Fruit fly (Drosophila melanogaster) whole organism, embryonic: Measurements from ENCODE around the gene Cap-H2.
A peak's percentile ranks its signal among the peaks of the same experiment; 100 is the strongest.

Source experiments
- BEAF-32 ChIP-seq: fragments of 200-800 bp; sonication (Bioruptor generic); optimal IDR thresholded peaks from 3 replicates; lab custom pipeline; 2017; ENCODE audit warnings: missing biosample characterization, missing genetic modification characterization, mild to moderate bottlenecking, moderate library complexity, missing genetic modification reagents
- BtbVII ChIP-seq: fragments of 200-800 bp; sonication (Bioruptor generic); optimal IDR thresholded peaks from 3 replicates; lab custom pipeline; 2017; ENCODE audit warnings: missing biosample characterization, mild to moderate bottlenecking, missing genetic modification characterization
- CG10366 ChIP-seq: fragments of 200-800 bp; sonication (Bioruptor generic); IDR thresholded peaks from 2 replicates; pipeline ENCODE4 v1.3.6; 2022; ENCODE audit warnings: missing biosample characterization, missing genetic modification characterization
- CG10431 ChIP-seq: fragments of 200-800 bp; sonication (Bioruptor generic); optimal IDR thresholded peaks from 3 replicates; lab custom pipeline; 2018; ENCODE audit warnings: missing biosample characterization, mild to moderate bottlenecking, missing genetic modification characterization
- CG11247 ChIP-seq: fragments of 200-800 bp; sonication (Bioruptor generic); IDR thresholded peaks from 2 replicates; pipeline ENCODE4 v1.3.6; 2022; ENCODE audit warnings: missing biosample characterization, missing genetic modification characterization
- CG11456 ChIP-seq: fragments of 200-800 bp; sonication (Bioruptor generic); IDR thresholded peaks from 3 replicates; pipeline ENCODE4 v1.3.6; 2022; ENCODE audit warnings: missing biosample characterization, missing genetic modification characterization
- CG12659 ChIP-seq: fragments of 200-800 bp; sonication (Bioruptor generic); optimal IDR thresholded peaks from 3 replicates; lab custom pipeline; 2017; ENCODE audit warnings: mild to moderate bottlenecking, missing biosample characterization, missing genetic modification reagents, missing genetic modification characterization
- CG13287 ChIP-seq: fragments of 200-800 bp; sonication (Bioruptor generic); IDR thresholded peaks from 2 replicates; pipeline ENCODE4 v1.3.6; 2022; ENCODE audit warnings: missing biosample characterization, missing genetic modification characterization; ENCODE audit not compliant: partially characterized antibody
- CG14441 ChIP-seq: fragments of 200-800 bp; sonication (Bioruptor generic); IDR thresholded peaks from 2 replicates; pipeline ENCODE4 v1.3.6; 2022; ENCODE audit warnings: missing biosample characterization, missing genetic modification characterization
- CG15269 ChIP-seq: fragments of 200-800 bp; sonication (Bioruptor generic); optimal IDR thresholded peaks from 2 replicates; lab custom pipeline; 2018; ENCODE audit warnings: missing biosample characterization, mild to moderate bottlenecking, missing genetic modification characterization, moderate library complexity
- CG15514 ChIP-seq: fragments of 200-800 bp; sonication (Bioruptor generic); optimal IDR thresholded peaks from 3 replicates; lab custom pipeline; 2017; ENCODE audit warnings: missing biosample characterization, missing genetic modification characterization, mild to moderate bottlenecking, moderate library complexity, missing genetic modification reagents
- CG16813 ChIP-seq: fragments of 200-800 bp; sonication (Bioruptor generic); IDR thresholded peaks from 3 replicates; pipeline ENCODE4 v1.3.6; 2022; ENCODE audit warnings: missing biosample characterization, missing genetic modification characterization; ENCODE audit not compliant: partially characterized antibody
- CG18262 ChIP-seq: fragments of 200-800 bp; optimal IDR thresholded peaks from 3 replicates; lab custom pipeline; 2019; ENCODE audit warnings: missing biosample characterization, mild to moderate bottlenecking, missing genetic modification characterization, moderate library complexity
- CG18476 ChIP-seq: fragments of 200-800 bp; sonication (Bioruptor generic); optimal IDR thresholded peaks from 2 replicates; lab custom pipeline; 2016; ENCODE audit warnings: missing biosample characterization, mild to moderate bottlenecking, missing genetic modification characterization
- CG18619 ChIP-seq: fragments of 200-800 bp; sonication (Bioruptor generic); optimal IDR thresholded peaks from 3 replicates; lab custom pipeline; 2017; ENCODE audit warnings: missing biosample characterization, mild to moderate bottlenecking, missing genetic modification characterization
- CG2712 ChIP-seq: fragments of 200-800 bp; optimal IDR thresholded peaks from 3 replicates; lab custom pipeline; 2019; ENCODE audit warnings: missing biosample characterization, mild to moderate bottlenecking, missing genetic modification characterization, moderate library complexity
- CG30403 ChIP-seq: fragments of 200-800 bp; sonication (Bioruptor generic); optimal IDR thresholded peaks from 3 replicates; lab custom pipeline; 2016; ENCODE audit warnings: missing biosample characterization, missing genetic modification characterization
- CG34422 ChIP-seq: fragments of 200-800 bp; sonication (Bioruptor generic); IDR thresholded peaks from 3 replicates; pipeline ENCODE4 v1.3.6; 2022; ENCODE audit warnings: missing biosample characterization, missing genetic modification characterization
- CG42726 ChIP-seq: fragments of 200-800 bp; sonication (Bioruptor generic); IDR thresholded peaks from 2 replicates; pipeline ENCODE4 v1.3.6; 2022; ENCODE audit warnings: missing biosample characterization, missing genetic modification characterization; ENCODE audit not compliant: partially characterized antibody
- CG4424 ChIP-seq: fragments of 200-800 bp; sonication (Bioruptor generic); optimal IDR thresholded peaks from 3 replicates; lab custom pipeline; 2016; ENCODE audit warnings: missing biosample characterization, missing genetic modification characterization
- CG8388 ChIP-seq: fragments of 200-800 bp; sonication (Bioruptor generic); optimal IDR thresholded peaks from 2 replicates; lab custom pipeline; 2019; ENCODE audit warnings: missing biosample characterization, mild to moderate bottlenecking, missing genetic modification characterization, moderate library complexity
- CG9215 ChIP-seq: fragments of 200-800 bp; sonication (Bioruptor generic); IDR thresholded peaks from 2 replicates; pipeline ENCODE4 v1.3.6; 2022; ENCODE audit warnings: missing biosample characterization, missing genetic modification characterization
- CG9609 ChIP-seq: fragments of 200-800 bp; sonication (Bioruptor generic); optimal IDR thresholded peaks from 3 replicates; lab custom pipeline; 2016; ENCODE audit warnings: missing biosample characterization, missing genetic modification characterization
- Chrac-16 ChIP-seq: fragments of 200-800 bp; sonication (Bioruptor generic); optimal IDR thresholded peaks from 3 replicates; lab custom pipeline; 2016; ENCODE audit warnings: missing biosample characterization, missing genetic modification characterization
- Drgx ChIP-seq: fragments of 200-800 bp; sonication (Bioruptor generic); IDR thresholded peaks from 2 replicates; pipeline ENCODE4 v1.3.6; 2022; ENCODE audit warnings: missing biosample characterization, missing genetic modification characterization
- Ets97D ChIP-seq: fragments of 200-800 bp; sonication (Bioruptor generic); optimal IDR thresholded peaks from 3 replicates; lab custom pipeline; 2016; ENCODE audit warnings: missing biosample characterization, missing genetic modification characterization
- HLH3B ChIP-seq: fragments of 200-800 bp; sonication (Bioruptor generic); IDR thresholded peaks from 2 replicates; pipeline ENCODE4 v1.3.6; 2022; ENCODE audit warnings: missing biosample characterization, missing genetic modification characterization
- Hr3 ChIP-seq: fragments of 200-800 bp; sonication (Bioruptor generic); optimal IDR thresholded peaks from 3 replicates; lab custom pipeline; 2016; ENCODE audit warnings: missing biosample characterization, missing genetic modification characterization
- MBD-R2 ChIP-seq: fragments of 200-800 bp; sonication (Bioruptor generic); IDR thresholded peaks from 2 replicates; pipeline ENCODE4 v1.3.6; 2022; ENCODE audit warnings: missing biosample characterization, missing genetic modification characterization
- Myb ChIP-seq: fragments of 200-800 bp; sonication (Bioruptor generic); optimal IDR thresholded peaks from 2 replicates; lab custom pipeline; 2016; ENCODE audit warnings: missing biosample characterization, missing genetic modification characterization
- Side ChIP-seq: fragments of 200-800 bp; sonication (Bioruptor generic); optimal IDR thresholded peaks from 2 replicates; lab custom pipeline; 2016; ENCODE audit warnings: missing biosample characterization, missing genetic modification characterization
- Sox100B ChIP-seq: fragments of 200-800 bp; sonication (Bioruptor generic); optimal IDR thresholded peaks from 3 replicates; lab custom pipeline; 2018; ENCODE audit warnings: missing biosample characterization, mild to moderate bottlenecking, missing genetic modification characterization
- Sox102F ChIP-seq: fragments of 200-800 bp; sonication (Bioruptor generic); optimal IDR thresholded peaks from 2 replicates; lab custom pipeline; 2018; ENCODE audit warnings: missing biosample characterization, mild to moderate bottlenecking, missing genetic modification characterization, moderate library complexity
- ci ChIP-seq: fragments of 200-800 bp; sonication (Bioruptor generic); IDR thresholded peaks from 3 replicates; pipeline ENCODE4 v1.3.6; 2022; ENCODE audit warnings: missing biosample characterization, missing genetic modification characterization
- croc ChIP-seq: fragments of 200-800 bp; sonication (Bioruptor generic); conservative IDR thresholded peaks from 3 replicates; pipeline ENCODE4 v1.3.6; 2022; ENCODE audit warnings: missing biosample characterization, missing genetic modification characterization
- cwo ChIP-seq: fragments of 200-800 bp; sonication (Bioruptor generic); optimal IDR thresholded peaks from 3 replicates; lab custom pipeline; 2017; ENCODE audit warnings: missing biosample characterization, missing genetic modification characterization, mild to moderate bottlenecking, moderate library complexity, missing genetic modification reagents
- dm ChIP-seq: fragments of 200-800 bp; sonication (Bioruptor generic); optimal IDR thresholded peaks from 3 replicates; lab custom pipeline; 2016; ENCODE audit warnings: missing biosample characterization, missing genetic modification characterization
- en ChIP-seq: fragments of 200-800 bp; sonication (Bioruptor generic); optimal IDR thresholded peaks from 2 replicates; lab custom pipeline; 2016; ENCODE audit warnings: missing biosample characterization, missing genetic modification characterization
- fd64A ChIP-seq: fragments of 200-800 bp; sonication (Bioruptor generic); optimal IDR thresholded peaks from 3 replicates; lab custom pipeline; 2018; ENCODE audit warnings: missing biosample characterization, mild to moderate bottlenecking, missing genetic modification characterization
- fru ChIP-seq: fragments of >200 bp; optimal IDR thresholded peaks from 2 replicates; lab custom pipeline; 2017
- gt ChIP-seq: fragments of 200-800 bp; sonication (Bioruptor generic); IDR thresholded peaks from 2 replicates; pipeline ENCODE4 v1.3.6; 2022; ENCODE audit warnings: missing biosample characterization, missing genetic modification characterization
- kay ChIP-seq: fragments of 200-800 bp; sonication (Bioruptor generic); optimal IDR thresholded peaks from 2 replicates; lab custom pipeline; 2016; ENCODE audit warnings: missing biosample characterization, missing genetic modification characterization
- knrl ChIP-seq: fragments of 200-800 bp; sonication (Bioruptor generic); IDR thresholded peaks from 3 replicates; pipeline ENCODE4 v1.3.6; 2022; ENCODE audit warnings: missing biosample characterization, missing genetic modification characterization; ENCODE audit not compliant: partially characterized antibody
- lola ChIP-seq, 3 experiments: fragments of >200 bp in 2 of 3; fragments of 200-800 bp in 1 of 3; sonication (Bioruptor generic) in 1 of 3; optimal IDR thresholded peaks; 2 replicates each; lab custom pipeline; 2017 to 2019; ENCODE audit warnings: missing biosample characterization in 3 of 3, missing genetic modification characterization in 3 of 3, mild to moderate bottlenecking in 1 of 3, moderate library complexity in 1 of 3
- nmo ChIP-seq: fragments of 200-800 bp; sonication (Bioruptor generic); optimal IDR thresholded peaks from 2 replicates; lab custom pipeline; 2018; ENCODE audit warnings: missing biosample characterization, mild to moderate bottlenecking, missing genetic modification characterization, moderate library complexity
- slou ChIP-seq: fragments of 200-800 bp; sonication (Bioruptor generic); optimal IDR thresholded peaks from 3 replicates; lab custom pipeline; 2016; ENCODE audit warnings: missing biosample characterization, missing genetic modification characterization
- tin ChIP-seq: fragments of 200-800 bp; sonication (Bioruptor generic); optimal IDR thresholded peaks from 3 replicates; lab custom pipeline; 2016; ENCODE audit warnings: missing biosample characterization, missing genetic modification characterization
- tx ChIP-seq: fragments of 200-800 bp; sonication (Bioruptor generic); optimal IDR thresholded peaks from 2 replicates; lab custom pipeline; 2016; ENCODE audit warnings: missing biosample characterization, missing genetic modification characterization
- zen ChIP-seq: fragments of 200-800 bp; sonication (Bioruptor generic); optimal IDR thresholded peaks from 3 replicates; lab custom pipeline; 2018; ENCODE audit warnings: missing biosample characterization, mild to moderate bottlenecking, missing genetic modification characterization, moderate library complexity

Gene Cap-H2

DNA sequence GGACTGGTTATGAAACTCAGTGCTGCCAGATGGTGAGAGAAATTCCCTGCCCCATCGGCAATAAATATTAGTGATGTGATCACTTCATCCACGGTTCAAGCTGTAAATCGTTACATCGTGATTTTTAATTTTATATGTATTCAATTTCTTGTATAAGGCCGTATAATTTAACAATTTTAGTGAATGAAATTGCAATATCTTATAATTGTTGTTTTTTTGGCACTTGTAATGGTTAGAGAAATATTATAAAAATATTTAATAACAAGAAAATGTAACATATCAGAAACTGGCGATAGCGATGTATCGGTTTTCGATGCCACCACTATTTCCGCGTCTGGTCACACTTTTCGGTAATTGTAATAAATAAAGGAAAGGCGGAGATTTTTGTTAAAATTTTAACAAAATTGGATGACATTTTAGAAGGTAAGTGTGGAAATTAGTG, 23.0 kb downstream of the Cap-H2 start, which contains the start of the genes mRpL37 and Rbp1 (continued):
- TF ChIP-seq CG13287 (GFP tag; lab: Robert Waterston, UW) (peak; percentile 84), Side (GFP tag; lab: Kevin White, UChicago) (no peak), CG18619 (GFP tag; lab: Kevin White, UChicago) (peak; percentile 52), CG11247 (GFP tag; lab: Robert Waterston, UW) (peak; percentile 44)

DNA sequence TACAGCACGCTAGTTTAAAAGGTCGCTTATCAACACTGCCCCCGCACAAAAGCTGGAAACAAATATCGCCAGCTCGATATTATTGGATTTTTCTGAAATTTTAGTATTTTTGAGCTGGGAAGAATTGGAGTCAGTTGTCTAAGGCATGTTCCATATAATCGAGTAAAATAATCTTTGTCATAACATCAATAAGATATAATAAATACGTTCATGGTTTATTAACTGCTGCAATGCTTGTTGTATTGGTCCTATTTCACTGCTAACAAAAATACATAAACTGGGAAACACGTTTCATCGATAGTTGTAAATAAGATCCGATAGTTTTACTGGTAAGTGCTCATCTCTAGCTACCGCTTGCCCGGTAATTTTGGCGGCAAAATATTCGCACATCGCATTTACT, 27.1 kb downstream of the Cap-H2 start, which contains the start of the genes Art1 and Mcm5:
Gene Art1, minus strand, starts transcription at position 41 of the 400 bp plus-strand sequence.
Gene Mcm5, plus strand, starts transcription at position 339 of the 400 bp plus-strand sequence.
- TF ChIP-seq fd64A (GFP tag; lab: Kevin White, UChicago) (no peak), Sox102F (GFP tag; lab: Kevin White, UChicago) (no peak), Chrac-16 (GFP tag; lab: Kevin White, UChicago) (peak; percentile 26), CG8388 (GFP tag; lab: Kevin White, UChicago) (no peak), CG14441 (no peak), CG2712 (peak; percentile 40), ci (GFP tag; lab: Robert Waterston, UW) (no peak), BEAF-32 (GFP tag; lab: Kevin White, UChicago) (peak; percentile 99), fru (lab: Kevin White, UChicago) (no peak), dm (GFP tag; lab: Kevin White, UChicago) (peak; percentile 92), gt (GFP tag; lab: Robert Waterston, UW) (no peak), CG30403 (GFP tag; lab: Kevin White, UChicago) (peak; percentile 67), zen (tag; lab: Kevin White, UChicago) (peak; percentile 38), Sox100B (GFP tag; lab: Kevin White, UChicago) (peak; percentile 8), CG42726 (GFP tag; lab: Robert Waterston, UW) (peak; percentile 44; the same call in 1 of the 2 replicates), croc (GFP tag; lab: Robert Waterston, UW) (peak; percentile 17; the same call in 1 of the 3 replicates), en (GFP tag; lab: Kevin White, UChicago) (no peak), CG18476 (no peak), CG9215 (peak; percentile 24; the same call in 1 of the 2 replicates), lola (GFP tag; optimal IDR thresholded peaks at IDR 0.05; lab: Kevin White, UChicago) (peak in 1 of 3 experiments; percentile 42), knrl (peak; percentile 98), CG12659 (GFP tag; lab: Kevin White, UChicago) (peak; percentile 78), CG18262 (tag; lab: Kevin White, UChicago) (peak; percentile 36), Hr3 (no peak), tin (GFP tag; lab: Kevin White, UChicago) (peak; percentile 42), cwo (no peak), slou (GFP tag; lab: Kevin White, UChicago) (no peak), HLH3B (no peak), CG11456 (GFP tag; lab: Robert Waterston, UW) (no peak), Drgx (GFP tag; lab: Robert Waterston, UW) (no peak), CG15269 (no peak), tx (GFP tag; lab: Kevin White, UChicago) (peak; percentile 30), nmo (peak; percentile 79), CG10431 (no peak), CG9609 (GFP tag; lab: Kevin White, UChicago) (peak; percentile 58), MBD-R2 (GFP tag; lab: Robert Waterston, UW) (peak; percentile 72), CG15514 (GFP tag; lab: Kevin White, UChicago) (peak; percentile 90), CG4424 (GFP tag; lab: Kevin White, UChicago) (peak; percentile 54), Ets97D (GFP tag; lab: Kevin White, UChicago) (peak; percentile 80), Myb (peak; percentile 58), BtbVII (GFP tag; lab: Kevin White, UChicago) (no peak), CG16813 (GFP tag; lab: Robert Waterston, UW) (peak; percentile 96), CG34422 (GFP tag; lab: Robert Waterston, UW) (peak; percentile 51; the same call in 1 of the 3 replicates), kay (peak; percentile 12), CG10366 (no peak)
